Worm (Caenorhabditis elegans) whole organism, late embryonic: ENCODE measurements around the gene F02E11.3.

Experiments
- C38D4.7 ChIP-seq: fragments of 200-800 bp; sonication (Bioruptor generic); optimal IDR thresholded peaks from 2 replicates; lab custom pipeline; 2018; ENCODE audit warnings: mild to moderate bottlenecking, missing genetic modification characterization, moderate library complexity, missing compliant biosample characterization
- F13H6.1 ChIP-seq: sonication (generic microtip); optimal IDR thresholded peaks from 2 replicates; lab custom pipeline; 2016; ENCODE audit warnings: missing genetic modification characterization, missing compliant biosample characterization
- T23F11.4 ChIP-seq: fragments of 200-800 bp; sonication (Bioruptor generic); optimal IDR thresholded peaks from 2 replicates; lab custom pipeline; 2018; ENCODE audit warnings: mild to moderate bottlenecking, missing genetic modification characterization, missing compliant biosample characterization
- Y22D7AL.16 ChIP-seq: sonication (generic microtip); optimal IDR thresholded peaks from 2 replicates; lab custom pipeline; 2016; ENCODE audit warnings: missing genetic modification characterization, missing compliant biosample characterization
- ahr-1 ChIP-seq: sonication (generic microtip); optimal IDR thresholded peaks from 2 replicates; lab custom pipeline; 2016; ENCODE audit warnings: missing genetic modification characterization, missing compliant biosample characterization
- ama-1 ChIP-seq: fragments of 150-350 bp; optimal IDR thresholded peaks from 2 replicates; lab custom pipeline; 2014
- ceh-18 ChIP-seq: sonication (generic microtip); optimal IDR thresholded peaks from 2 replicates; lab custom pipeline; 2016; ENCODE audit warnings: missing genetic modification characterization, missing compliant biosample characterization
- ceh-2 ChIP-seq: sonication (generic microtip); optimal IDR thresholded peaks from 2 replicates; lab custom pipeline; 2016; ENCODE audit warnings: missing genotype, missing genetic modification characterization, missing compliant biosample characterization
- ceh-30 ChIP-seq: fragments of 150-350 bp; optimal IDR thresholded peaks from 2 replicates; lab custom pipeline; 2014; ENCODE audit warnings: missing biosample characterization, missing genetic modification characterization
- ceh-34 ChIP-seq: sonication (generic microtip); optimal IDR thresholded peaks from 2 replicates; lab custom pipeline; 2016; ENCODE audit warnings: mild to moderate bottlenecking, missing genetic modification characterization, missing compliant biosample characterization
- ceh-48 ChIP-seq: sonication (generic microtip); optimal IDR thresholded peaks from 2 replicates; lab custom pipeline; 2016; ENCODE audit warnings: missing genetic modification characterization, inconsistent platforms, missing compliant biosample characterization
- ceh-9 ChIP-seq: sonication (generic microtip); optimal IDR thresholded peaks from 2 replicates; lab custom pipeline; 2016; ENCODE audit warnings: mild to moderate bottlenecking, missing genetic modification characterization, inconsistent platforms, missing compliant biosample characterization
- che-1 ChIP-seq: sonication (generic microtip); optimal IDR thresholded peaks from 2 replicates; lab custom pipeline; 2016; ENCODE audit warnings: mild to moderate bottlenecking, missing genetic modification characterization, missing compliant biosample characterization
- dmd-4 ChIP-seq: sonication (generic microtip); optimal IDR thresholded peaks from 2 replicates; lab custom pipeline; 2016; ENCODE audit warnings: borderline replicate concordance, missing genetic modification characterization, missing compliant biosample characterization
- dve-1 ChIP-seq: sonication (generic microtip); optimal IDR thresholded peaks from 2 replicates; lab custom pipeline; 2017; ENCODE audit warnings: antibody characterized with exemption, mild to moderate bottlenecking, missing genetic modification characterization, missing compliant biosample characterization
- elt-2 ChIP-seq: sonication (generic microtip); optimal IDR thresholded peaks from 2 replicates; lab custom pipeline; 2016; ENCODE audit warnings: missing genetic modification reagents, missing genetic modification characterization, missing compliant biosample characterization
- ets-4 ChIP-seq: sonication (generic microtip); optimal IDR thresholded peaks from 2 replicates; lab custom pipeline; 2016; ENCODE audit warnings: missing genetic modification characterization, missing compliant biosample characterization
- eyg-1 ChIP-seq: sonication (generic microtip); optimal IDR thresholded peaks from 2 replicates; lab custom pipeline; 2016; ENCODE audit warnings: missing genotype, missing genetic modification characterization, missing compliant biosample characterization
- fax-1 ChIP-seq: sonication (generic microtip); optimal IDR thresholded peaks from 2 replicates; lab custom pipeline; 2016; ENCODE audit warnings: missing genotype, missing genetic modification characterization, missing compliant biosample characterization
- hlh-30 ChIP-seq: sonication (generic microtip); optimal IDR thresholded peaks from 2 replicates; lab custom pipeline; 2017; ENCODE audit warnings: antibody characterized with exemption, missing genetic modification characterization, missing compliant biosample characterization; ENCODE audit not compliant: insufficient read depth
- lim-6 ChIP-seq: sonication (generic microtip); optimal IDR thresholded peaks from 2 replicates; lab custom pipeline; 2016; ENCODE audit warnings: missing genetic modification characterization, missing compliant biosample characterization
- lin-11 ChIP-seq: fragments of 200-800 bp; sonication (Bioruptor generic); optimal IDR thresholded peaks from 2 replicates; lab custom pipeline; 2018; ENCODE audit warnings: mild to moderate bottlenecking, missing genetic modification characterization, missing compliant biosample characterization
- nfya-1 ChIP-seq: sonication (generic microtip); optimal IDR thresholded peaks from 2 replicates; lab custom pipeline; 2017; ENCODE audit warnings: missing genetic modification characterization, mild to moderate bottlenecking, missing compliant biosample characterization, antibody characterized with exemption, moderate library complexity
- nhr-11 ChIP-seq: fragments of 150-350 bp; optimal IDR thresholded peaks from 2 replicates; lab custom pipeline; 2014; ENCODE audit warnings: missing biosample characterization, missing genetic modification characterization
- nhr-232 ChIP-seq: sonication (generic microtip); optimal IDR thresholded peaks from 2 replicates; lab custom pipeline; 2016; ENCODE audit warnings: missing genetic modification characterization, missing compliant biosample characterization
- npax-4 ChIP-seq: sonication (generic microtip); optimal IDR thresholded peaks from 2 replicates; lab custom pipeline; 2016; ENCODE audit warnings: missing genetic modification characterization, missing compliant biosample characterization
- pag-3 ChIP-seq: sonication (generic microtip); optimal IDR thresholded peaks from 2 replicates; lab custom pipeline; 2016; ENCODE audit warnings: missing compliant biosample characterization, missing genetic modification characterization, borderline replicate concordance
- pha-4 ChIP-seq: fragments of 150-350 bp; optimal IDR thresholded peaks from 2 replicates; lab custom pipeline; 2018; ENCODE audit warnings: missing biosample characterization, missing genetic modification reagents, missing genetic modification characterization
- pros-1 ChIP-seq: fragments of 150-350 bp; optimal IDR thresholded peaks from 2 replicates; lab custom pipeline; 2014; ENCODE audit warnings: missing biosample characterization, missing genetic modification reagents, missing genetic modification characterization
- ref-2 ChIP-seq: sonication (generic microtip); optimal IDR thresholded peaks from 2 replicates; lab custom pipeline; 2016; ENCODE audit warnings: missing genetic modification characterization, missing compliant biosample characterization
- rnt-1 ChIP-seq: sonication (generic microtip); optimal IDR thresholded peaks from 2 replicates; lab custom pipeline; 2016; ENCODE audit warnings: missing genetic modification characterization, missing compliant biosample characterization
- sdc-2 ChIP-seq: sonication (generic microtip); optimal IDR thresholded peaks from 2 replicates; lab custom pipeline; 2016; ENCODE audit warnings: missing genotype, missing genetic modification characterization, missing compliant biosample characterization
- sox-2 ChIP-seq: fragments of 200-800 bp; sonication (Bioruptor generic); IDR thresholded peaks from 2 replicates; pipeline ENCODE4 v1.3.6; 2022; ENCODE audit warnings: missing genetic modification reagents, missing genetic modification characterization, missing compliant biosample characterization
- sox-4 ChIP-seq: sonication (generic microtip); optimal IDR thresholded peaks from 2 replicates; lab custom pipeline; 2017; ENCODE audit warnings: mild to moderate bottlenecking, missing genetic modification characterization, inconsistent platforms, missing compliant biosample characterization
- tbx-2 ChIP-seq: sonication (generic microtip); optimal IDR thresholded peaks from 2 replicates; lab custom pipeline; 2016; ENCODE audit warnings: missing genetic modification characterization, missing compliant biosample characterization
- unc-3 ChIP-seq, 2 experiments: fragments of 200-800 bp in 1 of 2; sonication (Bioruptor generic) in 1 of 2; sonication (generic microtip) in 1 of 2; conservative IDR thresholded peaks in 1 of 2; optimal IDR thresholded peaks in 1 of 2; 2 replicates each; pipeline versions ENCODE4 v1.3.6 to Lab custom; 2016 to 2022; ENCODE audit warnings: missing compliant biosample characterization in 2 of 2, missing genetic modification characterization in 2 of 2, missing genetic modification reagents in 1 of 2
- unc-42 ChIP-seq: sonication (generic microtip); optimal IDR thresholded peaks from 2 replicates; lab custom pipeline; 2016; ENCODE audit warnings: missing genotype, missing genetic modification characterization, missing compliant biosample characterization
- zip-5 ChIP-seq: sonication (generic microtip); optimal IDR thresholded peaks from 2 replicates; lab custom pipeline; 2016; ENCODE audit warnings: missing genetic modification characterization, missing compliant biosample characterization
- ztf-16 ChIP-seq: sonication (generic microtip); optimal IDR thresholded peaks from 2 replicates; lab custom pipeline; 2017; ENCODE audit warnings: missing genetic modification characterization, missing compliant biosample characterization

F02E11.3 gene

DNA sequence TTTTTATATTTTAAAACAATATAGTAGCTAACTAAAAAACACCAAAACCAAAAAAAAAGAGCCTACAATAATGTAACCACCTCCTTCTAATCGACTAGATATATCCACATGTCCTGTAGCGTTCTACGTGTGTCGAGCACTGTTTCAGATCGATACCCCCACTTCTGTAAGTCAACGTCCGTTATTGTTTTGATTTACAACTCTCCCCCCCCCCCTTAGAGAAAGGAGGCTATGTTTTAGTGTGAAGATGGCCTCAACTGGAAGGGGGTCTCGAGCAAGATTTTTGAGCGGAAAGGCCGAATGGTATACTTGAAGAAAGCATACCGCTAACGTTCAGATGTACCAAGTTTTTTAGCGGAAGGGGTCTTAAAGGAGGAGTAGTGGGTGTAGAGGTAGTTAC, 2.9 kb upstream of the F02E11.3 start, which contains the start of gene F02E11.4:
F02E11.4 (minus strand) TSS at position 101 of the 400 bp plus-strand sequence.
- TF ChIP-seq unc-3 (GFP tag; conservative IDR thresholded peaks at IDR 0.05; lab: Robert Waterston, UW) (no peak), unc-3 (tag; optimal IDR thresholded peaks at IDR 0.05; lab: Kevin White, UChicago) (no peak), unc-42 (tag; lab: Kevin White, UChicago) (no peak), sox-2 (GFP tag; lab: Robert Waterston, UW) (no peak), ceh-2 (tag; lab: Kevin White, UChicago) (no peak), pros-1 (tag; lab: Kevin White, UChicago) (no peak), ama-1 (lab: Kevin White, UChicago) (no peak), dve-1 (tag; lab: Kevin White, UChicago) (no peak), ref-2 (tag; lab: Kevin White, UChicago) (no peak)

DNA sequence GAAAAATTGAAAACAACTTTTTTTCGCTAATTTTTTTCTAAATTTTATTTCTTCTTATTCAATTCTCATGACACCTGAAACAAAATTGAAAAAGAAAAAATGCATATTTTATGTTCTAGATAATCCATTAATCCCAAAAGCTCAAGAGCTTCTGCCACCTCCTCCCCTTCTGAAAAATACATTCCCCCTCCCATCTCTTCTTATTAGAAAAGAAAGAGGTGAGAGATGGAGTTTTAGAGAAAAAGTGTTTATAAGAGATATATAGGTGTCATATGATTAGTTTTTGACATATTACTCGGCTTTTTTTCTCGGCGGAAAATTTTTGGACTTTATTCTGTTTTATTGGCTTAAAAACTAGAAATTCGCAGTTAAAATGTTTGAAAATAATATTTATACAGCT, 4.2 kb downstream of the F02E11.3 start:
- no peak for TF ChIP-seq C38D4.7
- TF ChIP-seq sdc-2 (tag; lab: Kevin White, UChicago): no peak
- TF ChIP-seq dmd-4 (tag; lab: Kevin White, UChicago): no peak
- no peak for TF ChIP-seq fax-1

DNA sequence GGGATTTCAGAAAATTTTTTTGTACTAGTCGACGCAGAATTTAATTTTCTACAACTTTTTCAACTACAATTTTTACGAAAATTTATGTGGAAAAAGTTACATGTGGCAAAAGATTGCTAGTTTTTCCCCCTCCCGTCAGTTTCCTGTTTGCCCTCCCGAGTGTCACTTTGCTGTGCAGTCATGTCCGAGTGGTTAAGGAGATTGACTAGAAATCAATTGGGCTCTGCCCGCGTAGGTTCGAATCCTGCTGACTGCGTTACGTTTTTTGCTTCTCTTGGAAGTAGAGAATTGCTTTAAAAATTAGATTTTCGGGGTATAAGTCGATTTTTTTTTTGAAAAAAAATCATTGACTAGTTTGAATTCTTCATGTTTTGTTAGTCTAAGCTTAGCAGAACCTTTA, 7.0 kb downstream of the F02E11.3 start:
- peak; percentile 48 for TF ChIP-seq che-1 (tag; lab: Kevin White, UChicago)
- TF ChIP-seq Y22D7AL.16 (tag; lab: Kevin White, UChicago): peak; percentile 18
- TF ChIP-seq nhr-232 (tag; lab: Kevin White, UChicago): peak; percentile 10
- TF ChIP-seq ets-4 (tag; lab: Kevin White, UChicago): no peak
- TF ChIP-seq, all 69 proteins: peak for 3

DNA sequence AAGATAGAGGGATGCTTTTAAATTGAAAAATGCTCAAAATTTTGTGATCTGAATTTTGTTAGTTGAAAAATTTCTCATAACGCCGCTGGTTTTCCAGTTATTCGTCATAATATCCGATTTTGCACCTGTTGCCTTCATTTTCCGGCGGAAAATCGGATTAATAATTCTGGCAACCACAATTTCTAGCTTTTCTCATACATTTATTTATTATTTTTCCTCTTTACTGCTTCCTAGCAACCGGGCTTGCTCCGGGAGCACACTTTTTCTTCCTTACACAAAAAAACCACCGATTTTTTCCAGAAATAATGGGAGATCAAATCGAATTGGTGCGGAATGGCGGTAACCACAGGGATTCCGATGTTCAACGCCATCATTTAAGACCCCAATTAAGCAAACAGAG, 7.5 kb downstream of the F02E11.3 start, which contains the start of gene F02E11.7:
F02E11.7 (plus strand) TSS at position 301 of the 400 bp plus-strand sequence.
- TF ChIP-seq ceh-48 (tag; lab: Kevin White, UChicago) (no peak), ceh-9 (tag; lab: Kevin White, UChicago) (no peak), tbx-2 (tag; lab: Kevin White, UChicago) (no peak), elt-2 (no peak), ahr-1 (tag; lab: Kevin White, UChicago) (no peak), lin-11 (no peak), nhr-11 (tag; lab: Kevin White, UChicago) (no peak), ceh-30 (no peak), ref-2 (tag; lab: Kevin White, UChicago) (no peak), nfya-1 (tag; lab: Kevin White, UChicago) (no peak), ets-4 (tag; lab: Kevin White, UChicago) (no peak), pha-4 (tag; lab: Kevin White, UChicago) (no peak), unc-3 (GFP tag; conservative IDR thresholded peaks at IDR 0.05; lab: Robert Waterston, UW) (no peak), unc-3 (tag; optimal IDR thresholded peaks at IDR 0.05; lab: Kevin White, UChicago) (no peak), T23F11.4 (no peak), eyg-1 (tag; lab: Kevin White, UChicago) (no peak), rnt-1 (no peak)
- TF ChIP-seq, all 69 proteins: peak for 0

DNA sequence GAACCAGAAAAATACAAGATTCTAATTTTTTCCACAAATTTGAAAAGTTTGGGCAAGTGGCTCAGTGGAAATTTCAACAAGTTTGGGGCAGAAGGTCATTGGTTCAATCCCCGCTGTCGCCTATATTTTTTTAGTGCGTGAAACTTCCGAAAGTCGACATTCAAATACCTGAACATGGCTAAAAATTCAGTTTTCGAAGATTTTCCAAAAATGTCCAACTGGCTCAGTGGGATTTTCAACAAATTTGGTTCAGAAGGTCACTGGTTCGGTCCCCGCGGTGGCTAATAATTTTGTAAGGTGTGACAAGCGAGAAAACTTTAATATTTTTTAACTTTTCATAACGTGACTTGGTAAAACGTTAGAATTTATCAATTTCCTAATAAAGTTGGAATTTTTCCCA, 10.1 kb downstream of the F02E11.3 start:
- TF ChIP-seq lin-11: no peak
- TF ChIP-seq ceh-34 (tag; lab: Kevin White, UChicago): no peak
- TF ChIP-seq ztf-16 (tag; lab: Kevin White, UChicago): no peak
- no peak for TF ChIP-seq ceh-30
- no peak for TF ChIP-seq ceh-9 (tag; lab: Kevin White, UChicago)
- no peak for TF ChIP-seq hlh-30 (tag; lab: Kevin White, UChicago)
- TF ChIP-seq ceh-2 (tag; lab: Kevin White, UChicago): no peak
- no peak for TF ChIP-seq lim-6 (tag; lab: Kevin White, UChicago)
- no peak for TF ChIP-seq fax-1
- TF ChIP-seq F13H6.1: no peak
- TF ChIP-seq elt-2: no peak
- no peak for TF ChIP-seq pag-3 (tag; lab: Kevin White, UChicago)
- no peak for TF ChIP-seq ceh-18
- TF ChIP-seq npax-4 (tag; lab: Kevin White, UChicago): no peak
- TF ChIP-seq zip-5 (tag; lab: Kevin White, UChicago): no peak
- no peak for TF ChIP-seq sox-4
